Worm (Caenorhabditis elegans): ENCODE data around the gene F56D2.5.
A peak's percentile ranks its signal among the peaks of the same experiment; 100 is the strongest.

Gene F56D2.5

DNA sequence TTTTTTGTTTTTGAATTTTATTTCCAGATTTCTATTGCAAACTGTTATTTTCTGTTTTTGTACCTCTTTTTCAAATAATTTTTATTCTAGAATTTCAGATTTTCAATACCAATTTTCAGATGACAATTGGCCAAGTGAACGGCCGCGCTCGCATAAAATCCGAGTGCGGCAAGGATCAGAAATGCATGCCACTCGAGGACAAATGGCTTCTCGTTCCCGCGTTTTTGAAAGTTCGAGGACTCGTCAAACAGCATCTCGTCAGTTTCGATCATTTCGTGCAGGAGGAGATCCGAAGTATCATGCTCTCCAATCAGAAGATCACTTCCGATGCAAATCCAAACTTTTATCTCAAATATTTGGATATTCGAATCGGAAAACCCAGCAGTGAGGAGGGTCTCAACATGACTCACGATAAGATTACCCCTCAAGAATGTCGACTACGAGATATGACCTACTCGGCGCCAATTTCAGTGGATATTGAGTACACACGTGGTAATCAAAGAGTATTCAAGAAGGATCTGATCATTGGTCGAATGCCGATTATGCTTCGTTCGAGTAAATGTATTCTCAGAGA, 23.9 kb downstream of the F56D2.5 start, which contains the start of gene rpc-2:
TSS of gene rpc-2 (plus strand) at position 120 of the 574 bp plus-strand sequence.
- TF ChIP-seq nhr-179 (tag; optimal IDR thresholded peaks at IDR 0.05) (no peak), lin-26 (GFP tag; IDR thresholded peaks at IDR 0.05) (no peak), K11D2.4 (GFP tag; IDR thresholded peaks at IDR 0.05) (no peak), madf-6 (GFP tag; IDR thresholded peaks at IDR 0.05) (peak; percentile 48; the same call in 1 of the 2 replicates), ztf-3 (GFP tag; optimal IDR thresholded peaks at IDR 0.05) (no peak), snpc-1.1 (tag; optimal IDR thresholded peaks at IDR 0.05; ENCODE audit: insufficient read depth) (no peak), zim-3 (tag; optimal IDR thresholded peaks at IDR 0.05) (no peak), madf-3 (GFP tag; IDR thresholded peaks at IDR 0.05) (peak; percentile 47; the same call in 1 of the 2 replicates), ztf-6 (GFP tag; IDR thresholded peaks at IDR 0.05) (no peak), akir-1 (GFP tag; optimal IDR thresholded peaks at IDR 0.05) (no peak), ceh-91 (GFP tag; IDR thresholded peaks at IDR 0.05) (no peak), cebp-2 (GFP tag; IDR thresholded peaks at IDR 0.05) (0 out of 2 replicates have a peak, but pooled peaks have one; percentile 34), ceh-100 (GFP tag; IDR thresholded peaks at IDR 0.05) (no peak), let-526 (GFP tag; IDR thresholded peaks at IDR 0.05) (no peak), hlh-26 (GFP tag; conservative IDR thresholded peaks at IDR 0.05) (no peak), madf-8 (GFP tag; conservative IDR thresholded peaks at IDR 0.05) (no peak), fkh-3 (tag; optimal IDR thresholded peaks at IDR 0.05) (peak; percentile 32), hmg-1.2 (GFP tag; IDR thresholded peaks at IDR 0.05) (0 out of 2 replicates have a peak, but pooled peaks have one; percentile 16), nhr-120 (GFP tag; IDR thresholded peaks at IDR 0.05) (no peak), ZK185.1 (tag; optimal IDR thresholded peaks at IDR 0.05; ENCODE audit: poor library complexity, severe bottlenecking) (no peak), atf-7 (tag; optimal IDR thresholded peaks at IDR 0.05) (peak; percentile 44), athp-1 (tag; optimal IDR thresholded peaks at IDR 0.05) (peak; percentile 70), hlh-12 (tag; optimal IDR thresholded peaks at IDR 0.05) (no peak), ama-1 (optimal IDR thresholded peaks at IDR 0.05) (peak; percentile 52), ama-1 (GFP tag; optimal IDR thresholded peaks at IDR 0.05) (no peak), attf-6 (GFP tag; IDR thresholded peaks at IDR 0.05) (no peak), lin-54 (GFP tag; optimal IDR thresholded peaks at IDR 0.05) (no peak), T07F8.4 (tag; optimal IDR thresholded peaks at IDR 0.05) (no peak), unc-62 (GFP tag; optimal IDR thresholded peaks at IDR 0.05) (no peak), pha-4 (tag; optimal IDR thresholded peaks at IDR 0.05) (no peak), mes-4 (tag; optimal IDR thresholded peaks at IDR 0.05) (no peak), sdz-38 (tag; optimal IDR thresholded peaks at IDR 0.05) (no peak), B0261.1 (tag; optimal IDR thresholded peaks at IDR 0.05) (no peak), aptf-3 (GFP tag; IDR thresholded peaks at IDR 0.05) (0 out of 2 replicates have a peak, but pooled peaks have one; percentile 27), rcor-1 (GFP tag; IDR thresholded peaks at IDR 0.05) (no peak), lin-40 (tag; optimal IDR thresholded peaks at IDR 0.05) (no peak), F22D6.2 (tag; optimal IDR thresholded peaks at IDR 0.05) (no peak), B0019.2 (GFP tag; conservative IDR thresholded peaks at IDR 0.05) (no peak), F55B11.4 (tag; optimal IDR thresholded peaks at IDR 0.05; ENCODE audit: borderline replicate concordance, insufficient read depth) (no peak), aptf-2 (GFP tag; conservative IDR thresholded peaks at IDR 0.05) (no peak), nhr-90 (tag; optimal IDR thresholded peaks at IDR 0.05) (peak; percentile 59), chd-7 (tag; optimal IDR thresholded peaks at IDR 0.05) (peak; percentile 85), tlf-1 (GFP tag; optimal IDR thresholded peaks at IDR 0.05) (peak; percentile 25), lag-1 (GFP tag; IDR thresholded peaks at IDR 0.05) (no peak), F10E7.11 (tag; optimal IDR thresholded peaks at IDR 0.05) (peak; percentile 18), nfyb-1 (GFP tag; IDR thresholded peaks at IDR 0.05) (no peak), rec-8 (tag; optimal IDR thresholded peaks at IDR 0.05) (peak in 1 of 2 experiments; percentile 24), attf-3 (GFP tag; conservative IDR thresholded peaks at IDR 0.05) (no peak), B0336.3 (GFP tag; IDR thresholded peaks at IDR 0.05) (peak; percentile 63; the same call in 1 of the 2 replicates)

Measured in whole organism, young adult.